Worm (Caenorhabditis elegans) whole organism, L4/young adult: Measurements from ENCODE around the gene unc-30.

ENCODE experiments used
- dao-5 ChIP-seq: sonication (generic microtip); optimal IDR thresholded peaks from 2 replicates; lab custom pipeline; 2016; ENCODE audit warnings: missing genotype, missing genetic modification characterization, moderate library complexity, missing compliant biosample characterization
- him-1 ChIP-seq: sonication (generic microtip); optimal IDR thresholded peaks from 2 replicates; lab custom pipeline; 2016; ENCODE audit warnings: missing genotype, missing genetic modification reagents, missing genetic modification characterization, missing compliant biosample characterization

DNA sequence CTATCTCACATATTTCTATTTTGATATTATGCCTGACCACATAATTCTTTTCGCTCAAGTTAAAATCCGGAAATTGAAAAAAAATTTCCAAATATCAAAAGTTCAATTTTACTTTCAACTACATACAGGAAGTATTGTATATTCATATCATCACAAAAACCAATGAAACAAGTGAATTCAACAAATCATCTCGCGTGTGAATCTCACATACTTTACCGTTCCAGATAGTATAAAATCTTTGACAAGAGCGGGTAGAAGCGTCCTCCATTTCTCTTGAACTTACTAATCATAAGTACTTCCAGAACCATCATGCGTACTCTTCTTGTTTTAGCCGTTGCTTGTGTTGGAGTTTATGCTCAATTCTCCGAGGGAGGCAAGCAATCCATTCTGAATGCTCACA is 47.3 kb upstream of the unc-30 start, which contains the start of gene scl-8:
- no peak for TF ChIP-seq dao-5 (tag; lab: Kevin White, UChicago)
- TF ChIP-seq him-1 (tag; lab: Kevin White, UChicago), result no peak
